Fruit fly (Drosophila melanogaster): ENCODE measurements around the gene Pgd.
A peak's percentile ranks its signal among the peaks of the same experiment; 100 is the strongest.

Pgd gene

DNA sequence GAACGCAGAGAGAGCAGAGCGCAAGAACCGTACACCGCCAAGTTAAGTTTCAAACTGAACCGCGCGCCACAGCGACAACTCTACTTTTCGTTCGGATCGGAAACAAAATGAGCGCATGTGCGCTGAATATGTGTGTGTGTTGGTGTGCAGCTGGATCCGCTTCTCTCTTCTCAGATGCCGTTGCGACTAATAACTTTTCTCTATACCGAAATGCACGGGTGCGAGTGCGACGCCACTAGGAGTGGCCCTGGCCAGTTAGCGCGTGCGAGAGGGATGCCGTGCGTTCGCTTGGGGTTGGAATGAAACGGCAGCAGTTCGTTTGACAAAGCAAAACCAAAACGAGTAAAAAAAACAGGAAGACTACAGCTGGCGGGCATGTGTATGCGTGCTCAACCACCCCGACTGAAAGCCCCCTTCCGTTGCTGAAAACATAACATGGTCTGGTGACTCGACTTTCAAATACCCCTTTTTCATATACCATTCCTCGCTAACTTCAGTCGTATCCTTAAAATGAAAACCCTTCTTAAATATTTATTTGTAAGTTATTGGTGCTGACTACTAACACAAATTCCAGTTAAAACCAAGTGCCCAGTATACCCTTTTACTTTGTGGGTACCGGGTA is 8.0 kb upstream of the Pgd start (continued):
- TF ChIP-seq fd59A (GFP tag; optimal IDR thresholded peaks at IDR 0.05) (peak; percentile 100), CG11902 (GFP tag; optimal IDR thresholded peaks at IDR 0.05) (peak; percentile 100), fd85E (GFP tag; optimal IDR thresholded peaks at IDR 0.05) (peak; percentile 98), CG3032 (tag; optimal IDR thresholded peaks at IDR 0.05) (peak; percentile 100), topi (GFP tag; optimal IDR thresholded peaks at IDR 0.05) (peak; percentile 100), Smox (GFP tag; optimal IDR thresholded peaks at IDR 0.05) (peak; percentile 99), Hr4 (GFP tag; optimal IDR thresholded peaks at IDR 0.05) (peak; percentile 100), CG8119 (GFP tag; IDR thresholded peaks at IDR 0.05) (peak; percentile 100), CG10669 (GFP tag; optimal IDR thresholded peaks at IDR 0.05) (peak; percentile 99), CG8319 (GFP tag; optimal IDR thresholded peaks at IDR 0.05) (peak; percentile 99), CG34406 (GFP tag; optimal IDR thresholded peaks at IDR 0.05) (peak; percentile 99), CG32006 (GFP tag; optimal IDR thresholded peaks at IDR 0.05) (peak; percentile 100), Eip78C (GFP tag) (peak; percentile 100), CG3919 (GFP tag; optimal IDR thresholded peaks at IDR 0.05) (peak; percentile 100), svp (GFP tag) (peak; percentile 100), Eip75B (GFP tag; optimal IDR thresholded peaks at IDR 0.05) (peak; percentile 99), vri (GFP tag; optimal IDR thresholded peaks at IDR 0.05) (peak; percentile 99), CG11294 (GFP tag; IDR thresholded peaks at IDR 0.05) (peak; percentile 100), OdsH (GFP tag; optimal IDR thresholded peaks at IDR 0.05) (peak; percentile 100), Hr39 (GFP tag; optimal IDR thresholded peaks at IDR 0.05) (peak; percentile 100), lz (GFP tag; optimal IDR thresholded peaks at IDR 0.05) (peak; percentile 100), CG6163 (GFP tag; IDR thresholded peaks at IDR 0.05) (peak; percentile 100), net (GFP tag; optimal IDR thresholded peaks at IDR 0.05) (peak; percentile 99), salr (GFP tag; optimal IDR thresholded peaks at IDR 0.05) (peak; percentile 96 to 100), dsx (GFP tag; optimal IDR thresholded peaks at IDR 0.05; ENCODE audit: poor library complexity, severe bottlenecking) (peak; percentile 99), CG10631 (GFP tag; optimal IDR thresholded peaks at IDR 0.05) (peak; percentile 100)

DNA sequence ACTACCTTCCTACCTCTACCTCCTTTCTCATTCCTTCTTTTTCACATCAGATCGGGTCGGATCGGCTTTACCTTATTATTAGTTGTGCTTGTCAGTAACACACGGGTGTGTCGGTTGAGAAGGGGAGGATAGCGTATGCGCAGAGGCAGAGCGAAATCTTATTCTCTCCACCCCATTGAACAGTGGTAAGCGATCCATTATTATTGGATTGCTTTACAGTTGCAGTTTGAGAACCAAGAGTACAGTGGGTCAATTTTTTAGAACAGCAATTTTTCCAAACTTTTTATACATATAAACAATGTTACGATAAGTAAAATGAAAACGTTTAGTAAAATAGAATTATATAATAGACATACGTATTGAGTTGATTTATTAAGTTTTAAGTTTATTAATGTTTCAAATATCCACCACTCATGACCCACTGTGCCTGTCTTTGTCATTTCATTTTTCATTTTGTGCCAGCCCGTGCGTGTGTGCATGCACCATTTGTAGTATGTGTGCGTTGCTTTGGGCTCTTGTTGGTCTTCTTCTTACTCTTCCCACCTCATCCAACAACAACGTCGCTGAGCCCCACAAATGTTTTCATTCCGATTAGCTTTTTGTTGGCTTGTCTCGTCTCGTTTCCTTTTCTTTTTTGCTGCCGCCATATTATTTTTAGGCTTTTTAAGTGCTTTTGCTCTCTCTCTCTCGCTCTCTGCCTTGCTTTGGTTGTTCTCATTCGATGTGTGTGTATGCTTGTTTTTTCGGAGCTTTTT is 7.2 kb upstream of the Pgd start:
- TF ChIP-seq achi (GFP tag; optimal IDR thresholded peaks at IDR 0.05) (peak; percentile 98), Eip78C (GFP tag) (peak; percentile 99), CG7368 (GFP tag; optimal IDR thresholded peaks at IDR 0.05) (peak; percentile 95), esn (GFP tag; optimal IDR thresholded peaks at IDR 0.05) (peak; percentile 97), Gug (GFP tag; IDR thresholded peaks at IDR 0.05) (peak; percentile 99), Smox (GFP tag; optimal IDR thresholded peaks at IDR 0.05) (peak; percentile 97), fd85E (GFP tag; optimal IDR thresholded peaks at IDR 0.05) (peak; percentile 91), Eip93F (GFP tag; optimal IDR thresholded peaks at IDR 0.05) (peak; percentile 97), lz (GFP tag; optimal IDR thresholded peaks at IDR 0.05) (peak; percentile 98), CG6808 (GFP tag; optimal IDR thresholded peaks at IDR 0.05) (peak; percentile 98), Lpt (GFP tag; optimal IDR thresholded peaks at IDR 0.05) (peak; percentile 98), CG6792 (GFP tag; optimal IDR thresholded peaks at IDR 0.05) (peak; percentile 97), CG10631 (GFP tag; optimal IDR thresholded peaks at IDR 0.05) (peak; percentile 98), CG16779 (tag; optimal IDR thresholded peaks at IDR 0.05) (peak; percentile 97), CG11294 (GFP tag; IDR thresholded peaks at IDR 0.05) (peak; percentile 98), CG4318 (GFP tag; optimal IDR thresholded peaks at IDR 0.05) (peak; percentile 98), Hr39 (GFP tag; optimal IDR thresholded peaks at IDR 0.05) (peak; percentile 94), vri (GFP tag; optimal IDR thresholded peaks at IDR 0.05) (peak; percentile 95), acj6 (GFP tag; optimal IDR thresholded peaks at IDR 0.05) (peak; percentile 98), Blimp-1 (GFP tag; optimal IDR thresholded peaks at IDR 0.05) (peak; percentile 92), CG34406 (GFP tag; optimal IDR thresholded peaks at IDR 0.05) (peak; percentile 99), CG6276 (GFP tag; optimal IDR thresholded peaks at IDR 0.05) (peak; percentile 99), Sox14 (GFP tag; optimal IDR thresholded peaks at IDR 0.05) (peak; percentile 98), CG11762 (GFP tag; optimal IDR thresholded peaks at IDR 0.05; ENCODE audit: insufficient read depth) (peak; percentile 99), fkh (GFP tag; optimal IDR thresholded peaks at IDR 0.05) (peak; percentile 81), Eip75B (GFP tag; optimal IDR thresholded peaks at IDR 0.05) (peak; percentile 97), CG1621 (tag; optimal IDR thresholded peaks at IDR 0.05) (peak; percentile 97), pdm3 (GFP tag; optimal IDR thresholded peaks at IDR 0.05) (peak; percentile 98), CG31627 (GFP tag; optimal IDR thresholded peaks at IDR 0.05) (peak; percentile 94), ss (GFP tag; optimal IDR thresholded peaks at IDR 0.05) (peak; percentile 97 to 99), CG15336 (GFP tag; IDR thresholded peaks at IDR 0.05) (peak; percentile 100), CG6163 (GFP tag; IDR thresholded peaks at IDR 0.05) (peak; percentile 97)
